Worm (Caenorhabditis elegans) whole organism, late embryonic: ENCODE results near the gene Y70C5B.2.

Experiments used
- C38D4.7 ChIP-seq: fragments of 200-800 bp; sonication (Bioruptor generic); optimal IDR thresholded peaks from 2 replicates; lab custom pipeline; 2018; ENCODE audit warnings: mild to moderate bottlenecking, missing genetic modification characterization, moderate library complexity, missing compliant biosample characterization
- F13H6.1 ChIP-seq: sonication (generic microtip); optimal IDR thresholded peaks from 2 replicates; lab custom pipeline; 2016; ENCODE audit warnings: missing genetic modification characterization, missing compliant biosample characterization
- ahr-1 ChIP-seq: sonication (generic microtip); optimal IDR thresholded peaks from 2 replicates; lab custom pipeline; 2016; ENCODE audit warnings: missing genetic modification characterization, missing compliant biosample characterization
- ceh-30 ChIP-seq: fragments of 150-350 bp; optimal IDR thresholded peaks from 2 replicates; lab custom pipeline; 2014; ENCODE audit warnings: missing biosample characterization, missing genetic modification characterization
- ceh-45 ChIP-seq: fragments of 200-800 bp; sonication (Bioruptor generic); IDR thresholded peaks from 2 replicates; pipeline ENCODE4 v1.3.6; 2022; ENCODE audit warnings: missing genetic modification reagents, missing genetic modification characterization, missing compliant biosample characterization
- ceh-9 ChIP-seq: sonication (generic microtip); optimal IDR thresholded peaks from 2 replicates; lab custom pipeline; 2016; ENCODE audit warnings: mild to moderate bottlenecking, missing genetic modification characterization, inconsistent platforms, missing compliant biosample characterization
- fkh-10 ChIP-seq: fragments of 150-350 bp; optimal IDR thresholded peaks from 2 replicates; lab custom pipeline; 2014; ENCODE audit warnings: missing biosample characterization, missing genetic modification reagents, missing genetic modification characterization
- lin-11 ChIP-seq: fragments of 200-800 bp; sonication (Bioruptor generic); optimal IDR thresholded peaks from 2 replicates; lab custom pipeline; 2018; ENCODE audit warnings: mild to moderate bottlenecking, missing genetic modification characterization, missing compliant biosample characterization
- npax-4 ChIP-seq: sonication (generic microtip); optimal IDR thresholded peaks from 2 replicates; lab custom pipeline; 2016; ENCODE audit warnings: missing genetic modification characterization, missing compliant biosample characterization
- pha-4 ChIP-seq: fragments of 150-350 bp; optimal IDR thresholded peaks from 2 replicates; lab custom pipeline; 2018; ENCODE audit warnings: missing biosample characterization, missing genetic modification reagents, missing genetic modification characterization
- pqm-1 ChIP-seq: sonication (generic microtip); optimal IDR thresholded peaks from 2 replicates; lab custom pipeline; 2016; ENCODE audit warnings: missing genetic modification characterization, missing compliant biosample characterization
- sox-2 ChIP-seq: fragments of 200-800 bp; sonication (Bioruptor generic); IDR thresholded peaks from 2 replicates; pipeline ENCODE4 v1.3.6; 2022; ENCODE audit warnings: missing genetic modification reagents, missing genetic modification characterization, missing compliant biosample characterization

DNA sequence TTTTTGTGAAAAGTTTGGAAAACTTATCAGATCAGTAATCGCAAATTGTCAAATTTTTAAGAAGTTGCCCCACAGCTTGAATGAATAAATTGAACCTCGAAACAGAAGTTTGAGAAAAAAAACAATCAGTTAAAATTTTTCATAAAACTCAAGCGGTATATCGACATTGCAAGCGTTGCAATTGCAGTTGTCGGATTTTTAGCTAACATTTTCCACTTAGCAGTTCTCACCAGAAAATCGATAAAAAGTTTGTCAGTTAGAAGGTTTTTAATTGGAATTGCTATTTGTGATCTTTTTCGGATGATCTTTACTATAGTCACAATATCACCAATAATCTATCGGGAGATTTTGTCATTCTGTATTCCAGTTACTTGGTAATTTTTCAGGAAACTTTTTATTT, 25.0 kb upstream of the Y70C5B.2 start, which contains the start of gene srw-43:
- TF ChIP-seq ceh-9 (tag; lab: Kevin White, UChicago) (no peak), sox-2 (GFP tag; lab: Robert Waterston, UW) (no peak), npax-4 (no peak), F13H6.1 (tag; lab: Kevin White, UChicago) (no peak), ceh-30 (tag; lab: Kevin White, UChicago) (no peak), fkh-10 (no peak), ahr-1 (no peak), pha-4 (tag; lab: Kevin White, UChicago) (no peak), pqm-1 (tag; lab: Kevin White, UChicago) (no peak), C38D4.7 (GFP tag; lab: Kevin White, UChicago) (no peak), lin-11 (tag; lab: Kevin White, UChicago) (no peak), ceh-45 (GFP tag; lab: Robert Waterston, UW) (no peak)
